Fruit fly (Drosophila melanogaster): ENCODE data around the gene pan.

Gene pan

dm6 chr4:46942-47527 lies 22.1 kb upstream of the pan start:
- TF ChIP-seq pad (GFP tag; optimal IDR thresholded peaks at IDR 0.05) (no peak), CG12768 (GFP tag; optimal IDR thresholded peaks at IDR 0.05) (no peak), toe (GFP tag; optimal IDR thresholded peaks at IDR 0.05) (no peak), Clk (GFP tag; optimal IDR thresholded peaks at IDR 0.05) (no peak), Crg-1 (GFP tag; optimal IDR thresholded peaks at IDR 0.05) (no peak), CG33017 (tag; optimal IDR thresholded peaks at IDR 0.05) (no peak), bab1 (GFP tag; optimal IDR thresholded peaks at IDR 0.05) (no peak), CG14711 (tag; optimal IDR thresholded peaks at IDR 0.05) (no peak), CG7101 (tag; optimal IDR thresholded peaks at IDR 0.05) (no peak), Mnt (GFP tag; optimal IDR thresholded peaks at IDR 0.05) (no peak)

DNA sequence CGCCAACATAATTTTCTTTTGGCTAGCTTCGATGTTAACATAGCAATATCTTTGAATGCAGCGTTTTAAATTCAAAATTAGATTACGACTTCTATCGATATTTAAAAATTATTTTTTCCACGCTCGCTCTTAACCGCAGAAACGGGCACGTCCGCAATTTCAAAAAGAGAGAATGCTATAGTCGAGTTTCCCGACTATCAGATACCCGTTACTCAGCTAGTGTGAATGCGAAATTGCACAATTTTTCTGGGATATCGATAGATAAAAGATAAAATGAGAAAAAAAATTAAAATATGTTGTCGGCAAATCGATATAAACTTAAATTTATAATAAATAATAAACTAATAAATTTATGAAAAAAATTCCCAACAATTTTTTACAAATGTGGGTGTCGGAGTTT lies 14.5 kb upstream of the pan start:
- TF ChIP-seq cnc (optimal IDR thresholded peaks at IDR 0.05) (no peak), CG12768 (GFP tag; optimal IDR thresholded peaks at IDR 0.05) (no peak), CG14711 (tag; optimal IDR thresholded peaks at IDR 0.05) (no peak), CG7101 (tag; optimal IDR thresholded peaks at IDR 0.05) (no peak), Crg-1 (GFP tag; optimal IDR thresholded peaks at IDR 0.05) (no peak), kay (GFP tag; ENCODE audit: borderline replicate concordance) (no peak), Clk (GFP tag; optimal IDR thresholded peaks at IDR 0.05) (no peak), bab1 (GFP tag; optimal IDR thresholded peaks at IDR 0.05) (no peak), CG11617 (GFP tag; optimal IDR thresholded peaks at IDR 0.05) (no peak), CG5204 (GFP tag; optimal IDR thresholded peaks at IDR 0.05) (no peak), tj (GFP tag; optimal IDR thresholded peaks at IDR 0.05) (no peak), pad (GFP tag; optimal IDR thresholded peaks at IDR 0.05) (no peak), toe (GFP tag; optimal IDR thresholded peaks at IDR 0.05) (no peak), CG33017 (tag; optimal IDR thresholded peaks at IDR 0.05) (no peak), Hr96 (GFP tag; optimal IDR thresholded peaks at IDR 0.05) (no peak)

DNA sequence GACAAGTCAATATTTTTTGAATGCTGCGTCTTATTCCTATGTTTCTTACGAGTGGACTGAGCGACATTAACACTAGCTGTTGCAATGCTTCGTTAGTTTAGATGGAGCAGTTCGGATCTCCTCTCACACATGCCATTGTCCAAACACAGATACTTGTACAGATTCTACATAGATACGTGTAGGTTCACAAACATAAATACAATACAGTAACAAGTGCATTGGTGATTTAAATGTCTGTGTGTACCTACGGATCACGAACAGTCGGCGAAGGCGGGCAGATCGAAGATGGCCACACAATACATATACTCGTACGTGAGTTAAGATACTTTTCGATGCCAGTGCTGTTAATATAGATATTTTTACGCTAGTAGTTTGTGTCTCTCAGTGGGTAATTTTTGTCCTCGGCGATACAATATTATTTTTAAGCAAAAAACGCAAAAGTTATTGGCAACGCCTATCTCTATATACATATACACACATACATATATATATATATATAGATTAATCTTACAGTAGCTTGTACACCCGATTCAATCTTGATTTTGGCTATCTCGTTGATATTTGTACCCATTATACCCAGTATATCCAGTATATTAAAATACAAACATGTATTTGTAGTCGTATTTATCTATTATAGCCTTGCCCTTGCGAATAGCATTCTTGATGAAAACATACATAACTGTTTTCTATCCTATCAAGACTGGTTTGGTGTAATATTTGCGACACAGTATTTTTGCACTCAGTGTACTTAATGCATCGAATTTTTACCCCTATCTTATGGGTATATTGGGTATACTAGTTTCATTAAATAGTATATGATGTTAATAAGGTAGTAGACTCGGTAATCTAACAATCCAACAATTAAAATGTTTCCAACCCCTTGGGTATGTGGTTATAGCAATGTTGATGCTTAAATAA lies 12.6 kb upstream of the pan start, which contains the start of gene ci:
Gene ci, minus strand, starts transcription at position 800 of the 918 bp plus-strand sequence.
- TF ChIP-seq CG12768 (GFP tag; optimal IDR thresholded peaks at IDR 0.05) (peak; percentile 21), bab1 (GFP tag; optimal IDR thresholded peaks at IDR 0.05) (peak; percentile 63), CG14711 (tag; optimal IDR thresholded peaks at IDR 0.05) (no peak), CG33017 (tag; optimal IDR thresholded peaks at IDR 0.05) (peak; percentile 4), cic (GFP tag; optimal IDR thresholded peaks at IDR 0.05) (peak; percentile 46), toe (GFP tag; optimal IDR thresholded peaks at IDR 0.05) (peak; percentile 33), tj (GFP tag; optimal IDR thresholded peaks at IDR 0.05) (peak; percentile 6), kay (GFP tag; ENCODE audit: borderline replicate concordance) (peak; percentile 97), CG1620 (GFP tag; optimal IDR thresholded peaks at IDR 0.05) (no peak), CG7101 (tag; optimal IDR thresholded peaks at IDR 0.05) (peak; percentile 45), CG5204 (GFP tag; optimal IDR thresholded peaks at IDR 0.05) (no peak), Mnt (GFP tag; optimal IDR thresholded peaks at IDR 0.05) (peak; percentile 2), pad (GFP tag; optimal IDR thresholded peaks at IDR 0.05) (peak; percentile 55)

DNA sequence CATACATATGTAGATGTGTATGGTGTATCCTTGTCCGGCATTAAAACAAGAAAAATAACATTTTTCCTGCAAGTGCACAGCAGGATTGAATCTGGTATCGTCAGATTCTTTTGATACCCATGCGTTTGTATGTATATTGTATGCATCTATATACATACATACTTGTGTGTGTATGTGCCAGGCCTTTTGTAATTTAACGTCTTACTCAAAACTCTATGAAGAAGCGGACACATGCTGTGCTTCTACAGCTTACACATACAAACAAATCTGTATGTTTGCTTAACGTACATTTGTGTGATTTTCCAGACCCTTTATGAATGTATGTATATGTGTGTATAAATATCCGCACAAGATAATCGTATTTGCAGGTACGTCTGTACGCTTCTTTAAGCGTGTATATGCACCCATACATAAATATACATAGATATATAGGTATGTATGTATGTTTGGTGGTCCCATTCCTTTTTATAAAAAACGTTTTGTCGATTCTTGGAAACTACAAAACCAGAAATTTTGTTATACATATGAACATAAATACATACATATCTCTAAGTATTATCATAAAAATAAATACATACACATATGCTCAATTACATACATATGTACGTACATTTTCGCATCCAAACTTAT lies 10.1 kb upstream of the pan start:
- TF ChIP-seq CG14711 (tag; optimal IDR thresholded peaks at IDR 0.05) (no peak), kay (GFP tag; ENCODE audit: borderline replicate concordance) (peak; percentile 50)

dm6 chr4:60001-60997 lies 8.8 kb upstream of the pan start:
- TF ChIP-seq CG1620 (GFP tag; optimal IDR thresholded peaks at IDR 0.05) (no peak), CG33017 (tag; optimal IDR thresholded peaks at IDR 0.05) (peak; percentile 3), Mnt (GFP tag; optimal IDR thresholded peaks at IDR 0.05) (no peak), CG5204 (GFP tag; optimal IDR thresholded peaks at IDR 0.05) (no peak), ovo (GFP tag; optimal IDR thresholded peaks at IDR 0.05) (no peak), pad (GFP tag; optimal IDR thresholded peaks at IDR 0.05) (no peak), Crg-1 (GFP tag; optimal IDR thresholded peaks at IDR 0.05) (no peak), kay (GFP tag; ENCODE audit: borderline replicate concordance) (peak; percentile 93), CG12768 (GFP tag; optimal IDR thresholded peaks at IDR 0.05) (no peak), CG11617 (GFP tag; optimal IDR thresholded peaks at IDR 0.05) (no peak), tj (GFP tag; optimal IDR thresholded peaks at IDR 0.05) (no peak), Clk (GFP tag; optimal IDR thresholded peaks at IDR 0.05) (no peak), bab1 (GFP tag; optimal IDR thresholded peaks at IDR 0.05) (peak; percentile 12), CG7101 (tag; optimal IDR thresholded peaks at IDR 0.05) (no peak), CG7045 (GFP tag; optimal IDR thresholded peaks at IDR 0.05) (no peak)

Data from whole organism, adult.